Fruit fly (Drosophila melanogaster) whole organism, embryonic: ENCODE measurements around the gene CG15877.

Source experiments
- Bteb2 ChIP-seq: fragments of 200-800 bp; sonication (Bioruptor generic); optimal IDR thresholded peaks from 2 replicates; lab custom pipeline; 2016; ENCODE audit warnings: missing biosample characterization, missing genetic modification characterization
- CG10321 ChIP-seq: fragments of 200-800 bp; sonication (Bioruptor generic); IDR thresholded peaks from 2 replicates; pipeline ENCODE4 v1.3.6; 2022; ENCODE audit warnings: missing biosample characterization, missing genetic modification characterization
- CG12104 ChIP-seq: fragments of 200-800 bp; sonication (Bioruptor generic); optimal IDR thresholded peaks from 3 replicates; lab custom pipeline; 2016; ENCODE audit warnings: missing biosample characterization, missing genetic modification characterization
- CG12219 ChIP-seq: fragments of 200-800 bp; sonication (Bioruptor generic); optimal IDR thresholded peaks from 3 replicates; lab custom pipeline; 2018; ENCODE audit warnings: missing biosample characterization, mild to moderate bottlenecking, missing genetic modification characterization
- CG14441 ChIP-seq: fragments of 200-800 bp; sonication (Bioruptor generic); IDR thresholded peaks from 2 replicates; pipeline ENCODE4 v1.3.6; 2022; ENCODE audit warnings: missing biosample characterization, missing genetic modification characterization
- CG16863 ChIP-seq: fragments of 200-800 bp; sonication (Bioruptor generic); optimal IDR thresholded peaks from 3 replicates; lab custom pipeline; 2016; ENCODE audit warnings: missing biosample characterization, missing genetic modification characterization
- CG17328 ChIP-seq: fragments of 200-800 bp; sonication (Bioruptor generic); IDR thresholded peaks from 2 replicates; pipeline ENCODE4 v1.3.6; 2022; ENCODE audit warnings: missing biosample characterization, missing genetic modification characterization
- CG18599 ChIP-seq: fragments of 200-800 bp; sonication (Bioruptor generic); optimal IDR thresholded peaks from 3 replicates; lab custom pipeline; 2017; ENCODE audit warnings: missing biosample characterization, missing genetic modification characterization, mild to moderate bottlenecking, moderate library complexity, missing genetic modification reagents
- CG31388 ChIP-seq: fragments of 200-800 bp; sonication (Bioruptor generic); optimal IDR thresholded peaks from 2 replicates; lab custom pipeline; 2016; ENCODE audit warnings: missing biosample characterization, missing genetic modification characterization
- CG3995 ChIP-seq: fragments of 200-800 bp; sonication (Bioruptor generic); optimal IDR thresholded peaks from 3 replicates; lab custom pipeline; 2016; ENCODE audit warnings: missing biosample characterization, missing genetic modification characterization
- CG4404 ChIP-seq: fragments of 200-800 bp; sonication (Bioruptor generic); IDR thresholded peaks from 2 replicates; pipeline ENCODE4 v1.3.6; 2022; ENCODE audit warnings: missing biosample characterization, missing genetic modification characterization
- CG7963 ChIP-seq: fragments of 200-800 bp; sonication (Bioruptor generic); IDR thresholded peaks from 3 replicates; pipeline ENCODE4 v1.3.6; 2022; ENCODE audit warnings: missing biosample characterization, missing genetic modification characterization; ENCODE audit not compliant: partially characterized antibody
- CG8281 ChIP-seq: fragments of 200-800 bp; sonication (Bioruptor generic); optimal IDR thresholded peaks from 2 replicates; lab custom pipeline; 2018; ENCODE audit warnings: missing biosample characterization, mild to moderate bottlenecking, missing genetic modification characterization, moderate library complexity
- CG8765 ChIP-seq: fragments of 200-800 bp; sonication (Bioruptor generic); IDR thresholded peaks from 2 replicates; pipeline ENCODE4 v1.3.6; 2022; ENCODE audit warnings: missing biosample characterization, missing genetic modification characterization
- CTCF ChIP-seq: fragments of 200-800 bp; sonication (Bioruptor generic); optimal IDR thresholded peaks from 2 replicates; lab custom pipeline; 2017; ENCODE audit warnings: missing biosample characterization, mild to moderate bottlenecking, missing genetic modification characterization, moderate library complexity
- CoRest ChIP-seq: fragments of 200-800 bp; sonication (Bioruptor generic); optimal IDR thresholded peaks from 3 replicates; lab custom pipeline; 2018; ENCODE audit warnings: missing biosample characterization, mild to moderate bottlenecking, missing genetic modification characterization, moderate library complexity
- D ChIP-seq, 2 experiments: fragments of 200-800 bp in 1 of 2; fragments of >200 bp in 1 of 2; sonication (Bioruptor generic) in 1 of 2; optimal IDR thresholded peaks; 2 replicates in 1 of 2; 3 replicates in 1 of 2; lab custom pipeline; 2017; ENCODE audit warnings: mild to moderate bottlenecking in 1 of 2, missing biosample characterization in 1 of 2, missing genetic modification characterization in 1 of 2, missing genetic modification reagents in 1 of 2
- Deaf1 ChIP-seq: fragments of 200-800 bp; optimal IDR thresholded peaks from 3 replicates; lab custom pipeline; 2019; ENCODE audit warnings: missing biosample characterization, mild to moderate bottlenecking, missing genetic modification characterization, moderate library complexity
- Dll ChIP-seq: fragments of 200-800 bp; sonication (Bioruptor generic); IDR thresholded peaks from 4 replicates; pipeline ENCODE4 v1.3.6; 2022; ENCODE audit warnings: missing biosample characterization, missing genetic modification characterization; ENCODE audit not compliant: partially characterized antibody
- E2f2 ChIP-seq: fragments of 200-800 bp; sonication (Bioruptor generic); IDR thresholded peaks from 2 replicates; pipeline ENCODE4 v1.3.6; 2022; ENCODE audit warnings: missing biosample characterization, missing genetic modification characterization
- Gsc ChIP-seq: fragments of 200-800 bp; sonication (Bioruptor generic); IDR thresholded peaks from 2 replicates; pipeline ENCODE4 v1.3.6; 2022; ENCODE audit warnings: missing biosample characterization, missing genetic modification characterization
- H15 ChIP-seq: fragments of 200-800 bp; sonication (Bioruptor generic); IDR thresholded peaks from 3 replicates; pipeline ENCODE4 v1.3.6; 2022; ENCODE audit warnings: missing biosample characterization, missing genetic modification characterization
- HLH54F ChIP-seq: fragments of 200-800 bp; sonication (Bioruptor generic); optimal IDR thresholded peaks from 3 replicates; lab custom pipeline; 2016; ENCODE audit warnings: missing biosample characterization, missing genetic modification characterization
- Hmr ChIP-seq: fragments of 200-800 bp; sonication (Bioruptor generic); optimal IDR thresholded peaks from 3 replicates; lab custom pipeline; 2017; ENCODE audit warnings: mild to moderate bottlenecking, missing biosample characterization, missing genetic modification reagents, missing genetic modification characterization
- Hr51 ChIP-seq, 2 experiments: fragments of 200-800 bp; sonication (Bioruptor generic); optimal IDR thresholded peaks; 2 replicates in 1 of 2; 3 replicates in 1 of 2; lab custom pipeline; 2016 to 2018; ENCODE audit warnings: missing biosample characterization in 2 of 2, missing genetic modification characterization in 2 of 2, mild to moderate bottlenecking in 1 of 2, moderate library complexity in 1 of 2
- Jarid2 ChIP-seq: fragments of 200-800 bp; sonication (Bioruptor generic); optimal IDR thresholded peaks from 3 replicates; lab custom pipeline; 2017; ENCODE audit warnings: mild to moderate bottlenecking, missing biosample characterization, missing genetic modification reagents, missing genetic modification characterization
- MBD-R2 ChIP-seq: fragments of 200-800 bp; sonication (Bioruptor generic); IDR thresholded peaks from 2 replicates; pipeline ENCODE4 v1.3.6; 2022; ENCODE audit warnings: missing biosample characterization, missing genetic modification characterization
- Mes4 ChIP-seq: fragments of 200-800 bp; sonication (Bioruptor generic); optimal IDR thresholded peaks from 2 replicates; lab custom pipeline; 2016; ENCODE audit warnings: missing biosample characterization, missing genetic modification characterization
- Oli ChIP-seq: fragments of 200-800 bp; sonication (Bioruptor generic); optimal IDR thresholded peaks from 2 replicates; lab custom pipeline; 2018; ENCODE audit warnings: missing biosample characterization, mild to moderate bottlenecking, missing genetic modification characterization, moderate library complexity
- Opbp ChIP-seq: fragments of 200-800 bp; sonication (Bioruptor generic); IDR thresholded peaks from 3 replicates; pipeline ENCODE4 v1.3.6; 2022; ENCODE audit warnings: missing biosample characterization, missing genetic modification characterization; ENCODE audit not compliant: partially characterized antibody
- Ptx1 ChIP-seq: fragments of 200-800 bp; sonication (Bioruptor generic); IDR thresholded peaks from 2 replicates; pipeline ENCODE4 v1.3.6; 2022; ENCODE audit warnings: missing biosample characterization, missing genetic modification characterization
- Ravus ChIP-seq: fragments of 200-800 bp; sonication (Bioruptor generic); IDR thresholded peaks from 2 replicates; pipeline ENCODE4 v1.3.6; 2022; ENCODE audit warnings: missing biosample characterization, missing genetic modification characterization
- abd-A ChIP-seq: fragments of 200-800 bp; sonication (Bioruptor generic); optimal IDR thresholded peaks from 3 replicates; lab custom pipeline; 2019; ENCODE audit warnings: missing biosample characterization, mild to moderate bottlenecking, missing genetic modification characterization, moderate library complexity
- danr ChIP-seq: fragments of 200-800 bp; sonication (Bioruptor generic); IDR thresholded peaks from 2 replicates; pipeline ENCODE4 v1.3.6; 2022; ENCODE audit warnings: missing biosample characterization, missing genetic modification characterization
- exex ChIP-seq: fragments of 200-800 bp; sonication (Bioruptor generic); optimal IDR thresholded peaks from 4 replicates; lab custom pipeline; 2018; ENCODE audit warnings: missing biosample characterization, mild to moderate bottlenecking, missing genetic modification characterization, moderate library complexity
- ftz-f1 ChIP-seq: fragments of 200-800 bp; sonication (Bioruptor generic); optimal IDR thresholded peaks from 2 replicates; lab custom pipeline; 2016; ENCODE audit warnings: missing biosample characterization, missing genetic modification characterization
- gcm2 ChIP-seq: fragments of 200-800 bp; sonication (Bioruptor generic); optimal IDR thresholded peaks from 2 replicates; lab custom pipeline; 2016; ENCODE audit warnings: missing biosample characterization, missing genetic modification characterization
- gro ChIP-seq: fragments of 200-800 bp; sonication (Bioruptor generic); optimal IDR thresholded peaks from 2 replicates; lab custom pipeline; 2016; ENCODE audit warnings: missing biosample characterization, missing genetic modification characterization
- jigr1 ChIP-seq: fragments of 200-800 bp; sonication (Bioruptor generic); IDR thresholded peaks from 3 replicates; pipeline ENCODE4 v1.3.6; 2022; ENCODE audit warnings: missing biosample characterization, missing genetic modification characterization
- ken ChIP-seq: fragments of 200-800 bp; sonication (Bioruptor generic); IDR thresholded peaks from 3 replicates; pipeline ENCODE4 v1.3.6; 2022; ENCODE audit warnings: missing biosample characterization, missing genetic modification characterization
- klu ChIP-seq: fragments of 200-800 bp; sonication (Bioruptor generic); IDR thresholded peaks from 2 replicates; pipeline ENCODE4 v1.3.6; 2022; ENCODE audit warnings: missing biosample characterization, missing genetic modification characterization
- luna ChIP-seq: fragments of 200-800 bp; sonication (Bioruptor generic); optimal IDR thresholded peaks from 2 replicates; lab custom pipeline; 2016; ENCODE audit warnings: missing biosample characterization, missing genetic modification characterization
- sc ChIP-seq, 3 experiments: fragments of >200 bp in 2 of 3; fragments of 200-800 bp in 1 of 3; sonication (Bioruptor generic) in 1 of 3; optimal IDR thresholded peaks; 2 replicates in 2 of 3; 3 replicates in 1 of 3; lab custom pipeline; 2017; ENCODE audit warnings: mild to moderate bottlenecking in 1 of 3, missing biosample characterization in 1 of 3, missing genetic modification characterization in 1 of 3, missing genetic modification reagents in 1 of 3
- sens ChIP-seq: fragments of 200-800 bp; sonication (Bioruptor generic); peaks from one replicate; lab custom pipeline; 2016; ENCODE audit warnings: missing biosample characterization, missing genetic modification characterization
- sens-2 ChIP-seq: fragments of 200-800 bp; sonication (Bioruptor generic); IDR thresholded peaks from 2 replicates; pipeline ENCODE4 v1.3.6; 2022; ENCODE audit warnings: missing biosample characterization, missing genetic modification characterization
- slou ChIP-seq: fragments of 200-800 bp; sonication (Bioruptor generic); optimal IDR thresholded peaks from 3 replicates; lab custom pipeline; 2016; ENCODE audit warnings: missing biosample characterization, missing genetic modification characterization
- slp2 ChIP-seq: fragments of 200-800 bp; sonication (Bioruptor generic); optimal IDR thresholded peaks from 2 replicates; lab custom pipeline; 2016; ENCODE audit warnings: missing biosample characterization, missing genetic modification characterization
- stwl ChIP-seq: fragments of 200-800 bp; sonication (Bioruptor generic); optimal IDR thresholded peaks from 3 replicates; lab custom pipeline; 2018; ENCODE audit warnings: missing biosample characterization, mild to moderate bottlenecking, missing genetic modification characterization, moderate library complexity
- usp ChIP-seq: fragments of >200 bp; optimal IDR thresholded peaks from 2 replicates; lab custom pipeline; 2017; ENCODE audit warnings: missing biosample characterization, missing genetic modification characterization
- zen2 ChIP-seq: fragments of 200-800 bp; sonication (Bioruptor generic); IDR thresholded peaks from 3 replicates; pipeline ENCODE4 v1.3.6; 2022; ENCODE audit warnings: missing biosample characterization, missing genetic modification characterization; ENCODE audit not compliant: partially characterized antibody

Gene CG15877

DNA sequence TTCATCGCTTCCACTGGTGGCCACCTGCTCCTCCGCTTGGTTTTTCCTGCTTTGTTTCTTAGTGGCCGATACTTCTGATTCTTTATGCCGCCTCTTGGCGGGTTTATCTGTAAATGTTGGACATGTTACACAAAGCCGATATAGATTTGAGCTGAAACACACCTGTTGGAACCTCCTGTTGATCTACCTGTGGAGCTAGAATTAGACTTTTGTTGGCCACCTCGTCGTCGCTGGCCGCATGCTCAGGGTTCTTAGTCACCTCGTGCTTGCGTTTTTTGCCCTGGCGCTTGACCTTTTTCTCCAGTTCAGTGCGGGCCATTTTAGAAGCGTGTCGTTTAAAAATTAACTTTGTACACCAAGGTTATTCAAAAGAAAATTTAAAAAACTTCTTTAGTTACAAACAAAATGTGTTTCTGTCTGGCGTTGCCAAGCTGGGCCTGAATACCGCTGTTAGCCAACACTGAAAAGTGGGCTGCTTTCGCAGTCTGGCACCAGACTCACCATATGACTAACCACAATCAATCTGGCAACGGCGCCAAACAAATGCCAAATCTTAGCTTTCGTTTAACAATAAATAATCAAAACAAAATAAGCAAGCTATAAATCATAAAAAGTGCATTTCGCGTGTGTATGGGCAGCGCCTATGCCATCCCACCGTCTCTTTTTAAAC lies at the start of gene CG15877, which contains the start of gene Svil (continued):
- TF ChIP-seq Jarid2 (no peak), HLH54F (no peak), Opbp (GFP tag; lab: Robert Waterston, UW) (peak; percentile 59; the same call in 2 of the 3 replicates), Hmr (peak; percentile 25), usp (GFP tag; lab: Kevin White, UChicago) (no peak), stwl (tag; lab: Kevin White, UChicago) (peak; percentile 78), ftz-f1 (GFP tag; lab: Kevin White, UChicago) (no peak), CG4404 (GFP tag; lab: Robert Waterston, UW) (no peak), gro (GFP tag; lab: Kevin White, UChicago) (peak; percentile 1), CG17328 (GFP tag; lab: Robert Waterston, UW) (no peak), CG31388 (GFP tag; lab: Kevin White, UChicago) (no peak), Oli (tag; lab: Kevin White, UChicago) (no peak), ken (GFP tag; lab: Robert Waterston, UW) (0 out of 3 replicates have a peak, but pooled peaks have one; percentile 9), E2f2 (GFP tag; lab: Robert Waterston, UW) (peak; percentile 78), slp2 (GFP tag; lab: Kevin White, UChicago) (no peak), H15 (GFP tag; lab: Robert Waterston, UW) (no peak), Dll (0 out of 4 replicates have a peak, but pooled peaks have one; percentile 41), exex (tag; lab: Kevin White, UChicago) (no peak), Deaf1 (tag; lab: Kevin White, UChicago) (no peak), Ravus (GFP tag; lab: Robert Waterston, UW) (no peak), CG3995 (GFP tag; lab: Kevin White, UChicago) (no peak), abd-A (no peak), CTCF (GFP tag; lab: Kevin White, UChicago) (peak; percentile 22), CG7963 (GFP tag; lab: Robert Waterston, UW) (no peak), CG14441 (GFP tag; lab: Robert Waterston, UW) (no peak), Ptx1 (GFP tag; lab: Robert Waterston, UW) (no peak), CG8765 (GFP tag; lab: Robert Waterston, UW) (no peak), sens-2 (GFP tag; lab: Robert Waterston, UW) (no peak), slou (GFP tag; lab: Kevin White, UChicago) (no peak), Hr51 (GFP tag; optimal IDR thresholded peaks at IDR 0.05; lab: Kevin White, UChicago) (no peak), sens (GFP tag; lab: Kevin White, UChicago) (no peak), Mes4 (GFP tag; lab: Kevin White, UChicago) (no peak), zen2 (GFP tag; lab: Robert Waterston, UW) (no peak), Bteb2 (GFP tag; lab: Kevin White, UChicago) (no peak), sc (optimal IDR thresholded peaks at IDR 0.05; lab: Kevin White, UChicago) (no peak), sc (GFP tag; optimal IDR thresholded peaks at IDR 0.05; lab: Kevin White, UChicago) (no peak), jigr1 (GFP tag; lab: Robert Waterston, UW) (no peak), CG12104 (GFP tag; lab: Kevin White, UChicago) (no peak), MBD-R2 (GFP tag; lab: Robert Waterston, UW) (peak; percentile 99), klu (GFP tag; lab: Robert Waterston, UW) (no peak), CG16863 (GFP tag; lab: Kevin White, UChicago) (no peak), D (optimal IDR thresholded peaks at IDR 0.05; lab: Kevin White, UChicago) (no peak), D (GFP tag; optimal IDR thresholded peaks at IDR 0.05; lab: Kevin White, UChicago) (no peak), CG12219 (no peak), CG18599 (no peak), CG10321 (GFP tag; lab: Robert Waterston, UW) (no peak), Gsc (GFP tag; lab: Robert Waterston, UW) (no peak), CG8281 (tag; lab: Kevin White, UChicago) (no peak), danr (GFP tag; lab: Robert Waterston, UW) (no peak), luna (GFP tag; lab: Kevin White, UChicago) (peak; percentile 29), CoRest (tag; lab: Kevin White, UChicago) (no peak), gcm2 (GFP tag; lab: Kevin White, UChicago) (no peak)
